Worm (Caenorhabditis elegans): ENCODE measurements around the gene tag-281.

The tag-281 gene

ce11 chrII:12485060-12485459 is 25.5 kb downstream of the tag-281 start, which contains the start of gene F15A4.10:
Gene F15A4.10, minus strand, starts transcription at chrII:12485160.
- TF ChIP-seq ttx-3 (tag; optimal IDR thresholded peaks at IDR 0.05): no peak
- TF ChIP-seq ceh-45 (GFP tag; IDR thresholded peaks at IDR 0.05): no peak
- TF ChIP-seq fkh-10 (GFP tag; optimal IDR thresholded peaks at IDR 0.05): no peak
- no peak for TF ChIP-seq ceh-24 (tag; optimal IDR thresholded peaks at IDR 0.05)
- TF ChIP-seq hlh-8 (tag; optimal IDR thresholded peaks at IDR 0.05): no peak
- TF ChIP-seq C08G9.2 (tag; optimal IDR thresholded peaks at IDR 0.05): no peak
- TF ChIP-seq pag-3 (tag; optimal IDR thresholded peaks at IDR 0.05; ENCODE audit: borderline replicate concordance): no peak
- TF ChIP-seq pat-9 (tag; optimal IDR thresholded peaks at IDR 0.05): no peak
- no peak for TF ChIP-seq Y22D7AL.16 (tag; optimal IDR thresholded peaks at IDR 0.05)
- no peak for TF ChIP-seq nfya-1 (tag; optimal IDR thresholded peaks at IDR 0.05)

- no peak for TF ChIP-seq hlh-30 (tag; optimal IDR thresholded peaks at IDR 0.05; ENCODE audit: insufficient read depth)
- no peak for TF ChIP-seq ceh-14 (tag; optimal IDR thresholded peaks at IDR 0.05)
- TF ChIP-seq sox-4 (tag; optimal IDR thresholded peaks at IDR 0.05): no peak
- TF ChIP-seq sdc-2 (tag; optimal IDR thresholded peaks at IDR 0.05): no peak
- TF ChIP-seq C08G9.2 (tag; optimal IDR thresholded peaks at IDR 0.05): no peak
- TF ChIP-seq npax-4 (tag; optimal IDR thresholded peaks at IDR 0.05): no peak
- no peak for TF ChIP-seq zip-5 (tag; optimal IDR thresholded peaks at IDR 0.05)
- no peak for TF ChIP-seq pha-2 (tag; optimal IDR thresholded peaks at IDR 0.05)
- TF ChIP-seq nfya-1 (tag; optimal IDR thresholded peaks at IDR 0.05): no peak
Observed at ce11 chrII:12488810-12489209, 29.2 kb downstream of the tag-281 start.

- TF ChIP-seq F13H6.1 (tag; optimal IDR thresholded peaks at IDR 0.05) (no peak), ceh-48 (tag; optimal IDR thresholded peaks at IDR 0.05) (no peak), nfya-1 (tag; optimal IDR thresholded peaks at IDR 0.05) (no peak), unc-55 (GFP tag; optimal IDR thresholded peaks at IDR 0.05) (no peak), ceh-18 (tag; optimal IDR thresholded peaks at IDR 0.05) (no peak), fax-1 (tag; optimal IDR thresholded peaks at IDR 0.05) (no peak), pax-1 (tag; optimal IDR thresholded peaks at IDR 0.05) (no peak), fkh-6 (tag; optimal IDR thresholded peaks at IDR 0.05) (no peak), K09A11.1 (tag; optimal IDR thresholded peaks at IDR 0.05; ENCODE audit: insufficient read depth) (no peak), sdc-2 (tag; optimal IDR thresholded peaks at IDR 0.05) (no peak), C38D4.7 (GFP tag; optimal IDR thresholded peaks at IDR 0.05) (no peak), ahr-1 (tag; optimal IDR thresholded peaks at IDR 0.05) (no peak), gmeb-2 (tag; optimal IDR thresholded peaks at IDR 0.05) (no peak), nhr-11 (tag; optimal IDR thresholded peaks at IDR 0.05) (no peak), ceh-2 (tag; optimal IDR thresholded peaks at IDR 0.05) (no peak), ceh-6 (GFP tag; optimal IDR thresholded peaks at IDR 0.05) (no peak), elt-2 (tag; optimal IDR thresholded peaks at IDR 0.05) (no peak)
Observed at ce11 chrII:12489903-12490302, 30.3 kb downstream of the tag-281 start, which contains the start of gene T21B4.15. Gene T21B4.15, plus strand, starts transcription at chrII:12490203.

ce11 chrII:12491936-12492335 is 32.4 kb downstream of the tag-281 start, which contains the start of gene srz-6:
Gene srz-6, plus strand, starts transcription at chrII:12492236.
- TF ChIP-seq tbx-2 (tag; optimal IDR thresholded peaks at IDR 0.05) (no peak), ceh-24 (tag; optimal IDR thresholded peaks at IDR 0.05) (no peak), syd-9 (tag; optimal IDR thresholded peaks at IDR 0.05) (no peak), fax-1 (tag; optimal IDR thresholded peaks at IDR 0.05) (no peak), pat-9 (tag; optimal IDR thresholded peaks at IDR 0.05) (no peak), ceh-34 (tag; optimal IDR thresholded peaks at IDR 0.05) (no peak), sdc-2 (tag; optimal IDR thresholded peaks at IDR 0.05) (no peak), rnt-1 (tag; optimal IDR thresholded peaks at IDR 0.05) (no peak), K02D7.2 (tag; optimal IDR thresholded peaks at IDR 0.05) (no peak), ceh-19 (GFP tag; optimal IDR thresholded peaks at IDR 0.05) (no peak)

Measured in whole organism, late embryonic.